Worm (Caenorhabditis elegans) whole organism, L1 larva: ENCODE measurements around the gene C33H5.2.

Experiments used
- C16A3.4 ChIP-seq: fragments of 150-350 bp; optimal IDR thresholded peaks from 2 replicates; lab custom pipeline; 2014; ENCODE audit warnings: missing biosample characterization, missing genetic modification characterization
- aha-1 ChIP-seq: fragments of 150-350 bp; optimal IDR thresholded peaks from 2 replicates; lab custom pipeline; 2014; ENCODE audit warnings: missing biosample characterization, missing genetic modification characterization
- ceh-63 ChIP-seq: fragments of 200-800 bp; sonication (Bioruptor generic); optimal IDR thresholded peaks from 2 replicates; lab custom pipeline; 2018; ENCODE audit warnings: mild to moderate bottlenecking, missing genetic modification characterization, missing compliant biosample characterization
- ceh-82 ChIP-seq, 3 experiments: fragments of 150-350 bp in 1 of 3; sonication (generic microtip) in 2 of 3; optimal IDR thresholded peaks; 2 replicates each; lab custom pipeline; 2014 to 2017; ENCODE audit warnings: missing biosample characterization in 3 of 3, missing genetic modification characterization in 3 of 3
- dsc-1 ChIP-seq: sonication (generic microtip); optimal IDR thresholded peaks from 2 replicates; lab custom pipeline; 2016; ENCODE audit warnings: mild to moderate bottlenecking, missing genetic modification characterization, missing compliant biosample characterization
- efl-1 ChIP-seq, 4 experiments: fragments of 150-350 bp; optimal IDR thresholded peaks in 3 of 4; peaks in 1 of 4; 1 replicate in 1 of 4; 2 replicates in 3 of 4; lab custom pipeline; 2014; ENCODE audit warnings: missing biosample characterization in 2 of 4, missing genetic modification characterization in 2 of 4, missing genetic modification reagents in 2 of 4
- egl-27 ChIP-seq, 2 experiments: fragments of 150-350 bp in 1 of 2; sonication (generic microtip); optimal IDR thresholded peaks; 3 replicates each; lab custom pipeline; 2017 to 2018; ENCODE audit warnings: missing biosample characterization in 2 of 2, missing genetic modification characterization in 2 of 2, missing genetic modification reagents in 2 of 2
- elt-3 ChIP-seq, 6 experiments: fragments of 150-350 bp in 1 of 6; sonication (generic microtip); optimal IDR thresholded peaks; 2 replicates each; lab custom pipeline; 2017 to 2018; ENCODE audit warnings: missing biosample characterization in 6 of 6, missing genetic modification characterization in 6 of 6, inconsistent platforms in 1 of 6
- fkh-10 ChIP-seq: sonication (generic microtip); optimal IDR thresholded peaks from 2 replicates; lab custom pipeline; 2017; ENCODE audit warnings: missing biosample characterization, missing genetic modification reagents, missing genetic modification characterization
- fkh-8 ChIP-seq: sonication (generic microtip); optimal IDR thresholded peaks from 2 replicates; lab custom pipeline; 2016; ENCODE audit warnings: mild to moderate bottlenecking, missing genetic modification characterization, missing compliant biosample characterization
- mef-2 ChIP-seq: fragments of 150-350 bp; optimal IDR thresholded peaks from 2 replicates; lab custom pipeline; 2014; ENCODE audit warnings: missing biosample characterization, missing genetic modification characterization
- nhr-237 ChIP-seq: fragments of 150-350 bp; optimal IDR thresholded peaks from 2 replicates; lab custom pipeline; 2014; ENCODE audit warnings: missing biosample characterization, missing genetic modification characterization
- pax-3 ChIP-seq: fragments of 200-800 bp; sonication (Bioruptor generic); optimal IDR thresholded peaks from 2 replicates; lab custom pipeline; 2018; ENCODE audit warnings: mild to moderate bottlenecking, missing genetic modification characterization, moderate library complexity, missing compliant biosample characterization
- skn-1 ChIP-seq: fragments of 150-350 bp; optimal IDR thresholded peaks from 2 replicates; lab custom pipeline; 2014; ENCODE audit warnings: missing biosample characterization, missing genetic modification characterization
- unc-62 ChIP-seq: fragments of 150-350 bp; optimal IDR thresholded peaks from 2 replicates; lab custom pipeline; 2014; ENCODE audit warnings: missing biosample characterization, missing genetic modification reagents, missing genetic modification characterization
- unc-86 ChIP-seq: sonication (generic microtip); optimal IDR thresholded peaks from 2 replicates; lab custom pipeline; 2016; ENCODE audit warnings: missing genetic modification characterization, missing compliant biosample characterization
- vab-15 ChIP-seq: sonication (generic microtip); optimal IDR thresholded peaks from 2 replicates; lab custom pipeline; 2017; ENCODE audit warnings: missing genotype, mild to moderate bottlenecking, missing genetic modification characterization, missing compliant biosample characterization
- ztf-11 ChIP-seq, 2 experiments: sonication (generic microtip); optimal IDR thresholded peaks; 2 replicates each; lab custom pipeline; 2016 to 2017; ENCODE audit warnings: missing genetic modification characterization in 2 of 2, missing biosample characterization in 1 of 2, missing compliant biosample characterization in 1 of 2

Gene C33H5.2

ce11 chrIV:7849235-7849634 is 44.4 kb downstream of the C33H5.2 start:
- TF ChIP-seq fkh-10 (GFP tag; lab: Kevin White, UChicago) (no peak), unc-62 (GFP tag; lab: Kevin White, UChicago) (no peak), skn-1 (tag; lab: Kevin White, UChicago) (no peak), ceh-63 (no peak), elt-3 (tag; optimal IDR thresholded peaks at IDR 0.05; lab: Kevin White, UChicago) (no peak), unc-86 (tag; lab: Kevin White, UChicago) (no peak), egl-27 (tag; optimal IDR thresholded peaks at IDR 0.05; lab: Kevin White, UChicago) (no peak), vab-15 (tag; lab: Kevin White, UChicago) (no peak), dsc-1 (tag; lab: Kevin White, UChicago) (no peak), efl-1 (optimal IDR thresholded peaks at IDR 0.05; lab: Kevin White, UChicago) (no peak), efl-1 (GFP tag; optimal IDR thresholded peaks at IDR 0.05 in 1 of 2; lab: Kevin White, UChicago) (no peak), pax-3 (tag; lab: Kevin White, UChicago) (no peak), ztf-11 (tag; optimal IDR thresholded peaks at IDR 0.05; lab: Kevin White, UChicago) (no peak), nhr-237 (tag; lab: Kevin White, UChicago) (no peak)

- no peak for TF ChIP-seq aha-1
- TF ChIP-seq efl-1 (optimal IDR thresholded peaks at IDR 0.05; lab: Kevin White, UChicago), result no peak
- TF ChIP-seq efl-1 (GFP tag; optimal IDR thresholded peaks at IDR 0.05 in 1 of 2; lab: Kevin White, UChicago), result peak in 1 of 2 experiments; percentile 73
- TF ChIP-seq ceh-82 (tag; optimal IDR thresholded peaks at IDR 0.05; lab: Kevin White, UChicago), result no peak
These were observed 45.5 kb downstream of the C33H5.2 start for ce11 chrIV:7850329-7850728.

ce11 chrIV:7851291-7851690 is 46.5 kb downstream of the C33H5.2 start:
- no peak for TF ChIP-seq C16A3.4 (tag; lab: Kevin White, UChicago)
- TF ChIP-seq elt-3 (tag; optimal IDR thresholded peaks at IDR 0.05; lab: Kevin White, UChicago), result no peak
- TF ChIP-seq mef-2 (tag; lab: Kevin White, UChicago), result no peak
- no peak for TF ChIP-seq fkh-8 (tag; lab: Kevin White, UChicago)
- TF ChIP-seq skn-1 (tag; lab: Kevin White, UChicago), result no peak
- TF ChIP-seq, all 84 proteins: peak for 0
